Fruit fly (Drosophila melanogaster) whole organism, embryonic: ENCODE data around the gene CG6040.

Experiments used
- CG11456 ChIP-seq: fragments of 200-800 bp; sonication (Bioruptor generic); IDR thresholded peaks from 3 replicates; pipeline ENCODE4 v1.3.6; 2022; ENCODE audit warnings: missing biosample characterization, missing genetic modification characterization
- CG14014 ChIP-seq: fragments of 200-800 bp; sonication (Bioruptor generic); IDR thresholded peaks from 2 replicates; pipeline ENCODE4 v1.3.6; 2022; ENCODE audit warnings: missing biosample characterization, missing genetic modification characterization
- CG17186 ChIP-seq: fragments of 200-800 bp; sonication (Bioruptor generic); optimal IDR thresholded peaks from 3 replicates; lab custom pipeline; 2017; ENCODE audit warnings: missing biosample characterization, missing genetic modification reagents, missing genetic modification characterization
- CG2712 ChIP-seq: fragments of 200-800 bp; optimal IDR thresholded peaks from 3 replicates; lab custom pipeline; 2019; ENCODE audit warnings: missing biosample characterization, mild to moderate bottlenecking, missing genetic modification characterization, moderate library complexity
- Dbx ChIP-seq: fragments of 200-800 bp; sonication (Bioruptor generic); IDR thresholded peaks from 3 replicates; pipeline ENCODE4 v1.3.6; 2022; ENCODE audit warnings: missing biosample characterization, missing genetic modification characterization
- HmgZ ChIP-seq: fragments of 200-800 bp; sonication (Bioruptor generic); optimal IDR thresholded peaks from 2 replicates; lab custom pipeline; 2018; ENCODE audit warnings: missing biosample characterization, mild to moderate bottlenecking, missing genetic modification characterization
- Hr3 ChIP-seq: fragments of 200-800 bp; sonication (Bioruptor generic); optimal IDR thresholded peaks from 3 replicates; lab custom pipeline; 2016; ENCODE audit warnings: missing biosample characterization, missing genetic modification characterization

- TF ChIP-seq CG11456 (GFP tag; lab: Robert Waterston, UW) (no peak), HmgZ (no peak), Hr3 (GFP tag; lab: Kevin White, UChicago) (no peak), CG14014 (GFP tag; lab: Robert Waterston, UW) (no peak), CG2712 (no peak), Dbx (no peak), CG17186 (GFP tag; lab: Kevin White, UChicago) (no peak)
Measured at dm6 chr3R:19091749-19092264, 5.0 kb upstream of the CG6040 start.
